Worm (Caenorhabditis elegans): ENCODE data around the gene sre-45.

DNA sequence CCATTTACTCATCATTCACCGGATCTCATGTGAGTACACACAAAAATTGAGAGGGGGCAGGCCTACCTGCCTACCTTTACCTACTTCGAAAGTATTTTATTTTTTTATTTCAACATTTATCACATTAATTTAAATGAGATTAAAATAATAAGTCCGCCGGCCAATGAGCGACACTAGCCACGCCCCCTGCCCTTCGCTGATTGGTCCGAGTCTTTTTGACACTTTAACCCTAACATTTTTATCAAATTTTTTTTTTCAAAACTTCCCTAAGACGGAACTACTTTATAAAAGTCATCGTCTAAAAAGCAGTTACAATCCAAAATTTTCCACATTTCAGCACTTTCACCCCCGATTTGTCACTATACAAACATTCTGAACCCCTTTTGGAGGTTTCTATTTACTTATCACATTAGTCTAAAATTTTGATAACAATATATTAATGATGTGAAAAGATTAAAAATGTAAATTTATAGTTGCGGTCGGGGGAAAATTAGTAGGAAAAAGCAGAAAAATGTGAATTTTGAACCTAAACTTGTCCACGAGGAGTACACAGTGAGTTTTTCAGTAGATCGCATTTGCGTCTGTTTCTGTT, 11.6 kb upstream of the sre-45 start:
- TF ChIP-seq ceh-62 (tag; optimal IDR thresholded peaks at IDR 0.05) (no peak), hlh-30 (tag; optimal IDR thresholded peaks at IDR 0.05; ENCODE audit: insufficient read depth) (no peak), unc-62 (GFP tag; optimal IDR thresholded peaks at IDR 0.05 in 1 of 2) (no peak), unc-62 (tag; optimal IDR thresholded peaks at IDR 0.05) (no peak), nhr-11 (tag; optimal IDR thresholded peaks at IDR 0.05) (no peak), ama-1 (optimal IDR thresholded peaks at IDR 0.05) (no peak), daf-12 (tag; optimal IDR thresholded peaks at IDR 0.05) (no peak), fkh-10 (GFP tag; optimal IDR thresholded peaks at IDR 0.05) (no peak), rbr-2 (tag; optimal IDR thresholded peaks at IDR 0.05) (no peak), nhr-77 (tag; optimal IDR thresholded peaks at IDR 0.05) (no peak)

All from whole organism, L4 larva.